Fruit fly (Drosophila melanogaster) S2 (cell line): Measurements from ENCODE around the gene nmdyn-D6.

ENCODE experiments used
- CG8478 ChIP-seq: fragments of >200 bp; optimal IDR thresholded peaks from 2 replicates; lab custom pipeline; 2018
- CTCF ChIP-seq, 2 experiments: fragments of >200 bp; optimal IDR thresholded peaks; 2 replicates each; lab custom pipeline; 2018

DNA sequence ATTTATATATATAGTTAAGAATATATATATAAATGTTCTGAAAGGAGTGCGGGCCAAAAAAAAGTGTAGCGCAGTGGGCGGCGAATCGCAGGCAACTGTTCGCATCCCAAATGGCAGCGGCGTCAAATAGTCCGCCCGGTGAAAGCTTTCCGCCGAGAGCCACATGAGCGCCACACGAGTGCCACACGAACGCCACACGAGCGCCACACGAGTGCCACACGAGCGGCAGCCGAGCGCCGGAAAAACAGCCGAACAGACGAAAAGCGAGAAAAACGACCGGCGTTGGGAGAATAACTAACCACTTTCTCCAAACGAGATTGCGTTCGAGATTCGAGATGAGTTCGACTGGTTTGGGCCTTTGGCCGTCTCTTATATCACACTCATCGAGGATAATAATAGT, 8.0 kb downstream of the nmdyn-D6 start:
- TF ChIP-seq CG8478 (lab: Kevin White, UChicago) (no peak), CTCF (optimal IDR thresholded peaks at IDR 0.05; lab: Kevin White, UChicago) (no peak)
